Worm (Caenorhabditis elegans): ENCODE results near the gene dct-19.

The dct-19 gene

ce11 chrIV:12989355-12989754, 46.6 kb downstream of the dct-19 start, which contains the start of gene K10D11.6:
Gene K10D11.6 (minus strand): TSS chrIV:12989455.
- TF ChIP-seq sdc-2 (tag; optimal IDR thresholded peaks at IDR 0.05): no peak
- no peak for TF ChIP-seq pag-3 (tag; optimal IDR thresholded peaks at IDR 0.05; ENCODE audit: borderline replicate concordance)
- TF ChIP-seq ceh-6 (GFP tag; optimal IDR thresholded peaks at IDR 0.05): no peak
- no peak for TF ChIP-seq K02D7.2 (tag; optimal IDR thresholded peaks at IDR 0.05)
- TF ChIP-seq ceh-34 (tag; optimal IDR thresholded peaks at IDR 0.05): no peak
- TF ChIP-seq C38D4.7 (GFP tag; optimal IDR thresholded peaks at IDR 0.05): no peak
- no peak for TF ChIP-seq gmeb-2 (tag; optimal IDR thresholded peaks at IDR 0.05)
- no peak for TF ChIP-seq zip-5 (tag; optimal IDR thresholded peaks at IDR 0.05)
- no peak for TF ChIP-seq nhr-232 (tag; optimal IDR thresholded peaks at IDR 0.05)
- no peak for TF ChIP-seq nhr-11 (tag; optimal IDR thresholded peaks at IDR 0.05)
- TF ChIP-seq ttx-3 (tag; optimal IDR thresholded peaks at IDR 0.05): no peak
- no peak for TF ChIP-seq ref-2 (tag; optimal IDR thresholded peaks at IDR 0.05)
- no peak for TF ChIP-seq pros-1 (tag; optimal IDR thresholded peaks at IDR 0.05)
- no peak for TF ChIP-seq tbx-7 (tag; optimal IDR thresholded peaks at IDR 0.05)

ce11 chrIV:12990638-12991037, 47.9 kb downstream of the dct-19 start:
- TF ChIP-seq K09A11.1 (tag; optimal IDR thresholded peaks at IDR 0.05; ENCODE audit: insufficient read depth) (no peak), ama-1 (optimal IDR thresholded peaks at IDR 0.05) (no peak), unc-3 (GFP tag; conservative IDR thresholded peaks at IDR 0.05) (no peak), unc-3 (tag; optimal IDR thresholded peaks at IDR 0.05) (no peak), ceh-31 (tag; optimal IDR thresholded peaks at IDR 0.05) (no peak), ceh-9 (tag; optimal IDR thresholded peaks at IDR 0.05) (no peak), ref-2 (tag; optimal IDR thresholded peaks at IDR 0.05) (no peak), unc-42 (tag; optimal IDR thresholded peaks at IDR 0.05) (no peak), ttx-3 (tag; optimal IDR thresholded peaks at IDR 0.05) (no peak), C38D4.7 (GFP tag; optimal IDR thresholded peaks at IDR 0.05) (no peak), ztf-16 (tag; optimal IDR thresholded peaks at IDR 0.05) (no peak), dmd-4 (tag; optimal IDR thresholded peaks at IDR 0.05; ENCODE audit: borderline replicate concordance) (no peak), che-1 (tag; optimal IDR thresholded peaks at IDR 0.05) (no peak), nhr-232 (tag; optimal IDR thresholded peaks at IDR 0.05) (no peak), pha-2 (tag; optimal IDR thresholded peaks at IDR 0.05) (no peak), pax-1 (tag; optimal IDR thresholded peaks at IDR 0.05) (no peak), gmeb-2 (tag; optimal IDR thresholded peaks at IDR 0.05) (no peak), fkh-10 (GFP tag; optimal IDR thresholded peaks at IDR 0.05) (no peak)

ce11 chrIV:12991629-12992028, 48.9 kb downstream of the dct-19 start, which contains the start of gene K10D11.5:
Gene K10D11.5 (minus strand): TSS chrIV:12991843.
- TF ChIP-seq ceh-19 (GFP tag; optimal IDR thresholded peaks at IDR 0.05) (no peak), ceh-14 (tag; optimal IDR thresholded peaks at IDR 0.05) (no peak)

Measured in whole organism, late embryonic.